Fruit fly (Drosophila melanogaster) whole organism, prepupa: ENCODE measurements around the gene CG4565.

Experiments
- CG32006 ChIP-seq: fragments of 200-800 bp; sonication (Bioruptor generic); optimal IDR thresholded peaks from 3 replicates; lab custom pipeline; 2017; ENCODE audit warnings: missing biosample characterization, mild to moderate bottlenecking, missing genetic modification characterization
- CG7368 ChIP-seq: fragments of 200-800 bp; sonication (Bioruptor generic); optimal IDR thresholded peaks from 3 replicates; lab custom pipeline; 2016; ENCODE audit warnings: missing biosample characterization, missing genetic modification characterization
- Eip93F ChIP-seq: fragments of 200-800 bp; sonication (Bioruptor generic); optimal IDR thresholded peaks from 2 replicates; lab custom pipeline; 2016; ENCODE audit warnings: missing biosample characterization, mild to moderate bottlenecking, missing genetic modification characterization
- Hr38 ChIP-seq: sonication (Bioruptor generic); optimal IDR thresholded peaks from 2 replicates; lab custom pipeline; 2016; ENCODE audit warnings: missing biosample characterization, missing genetic modification characterization
- Lpt ChIP-seq: fragments of 200-800 bp; sonication (Bioruptor generic); optimal IDR thresholded peaks from 3 replicates; lab custom pipeline; 2016; ENCODE audit warnings: missing biosample characterization, missing genetic modification characterization
- acj6 ChIP-seq: fragments of 200-800 bp; sonication (Bioruptor generic); optimal IDR thresholded peaks from 3 replicates; lab custom pipeline; 2016; ENCODE audit warnings: missing biosample characterization, missing genetic modification characterization
- cyc ChIP-seq: fragments of 200-800 bp; sonication (Bioruptor generic); optimal IDR thresholded peaks from 3 replicates; lab custom pipeline; 2016; ENCODE audit warnings: missing biosample characterization, missing genetic modification characterization
- salr ChIP-seq, 2 experiments: fragments of 200-800 bp; sonication (Bioruptor generic); optimal IDR thresholded peaks; 3 replicates each; lab custom pipeline; 2016 to 2018; ENCODE audit warnings: missing biosample characterization in 2 of 2, missing genetic modification characterization in 2 of 2, mild to moderate bottlenecking in 1 of 2
- topi ChIP-seq: fragments of 200-800 bp; sonication (Bioruptor generic); optimal IDR thresholded peaks from 3 replicates; lab custom pipeline; 2016; ENCODE audit warnings: missing biosample characterization, missing genetic modification characterization

DNA sequence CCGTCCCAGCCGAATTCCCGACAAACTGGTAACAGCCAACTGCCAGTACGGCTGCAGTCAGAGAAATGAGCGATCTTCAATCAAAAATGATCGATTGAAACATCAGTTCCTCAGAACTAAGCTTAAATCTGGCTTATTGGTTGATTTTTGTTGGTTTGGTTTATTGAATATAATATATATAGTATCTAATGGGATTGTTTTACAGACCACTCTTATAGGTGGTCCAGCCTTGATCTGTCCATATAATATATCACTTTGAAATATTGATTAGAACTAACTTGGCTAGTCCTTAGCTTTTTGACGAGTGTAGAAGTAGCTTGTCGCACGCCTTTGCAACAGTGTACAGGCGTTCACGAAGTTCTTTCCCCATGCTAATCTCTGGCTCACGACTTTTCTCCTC lies 10.1 kb upstream of the CG4565 start:
- TF ChIP-seq Hr38 (GFP tag; lab: Kevin White, UChicago) (no peak), CG7368 (GFP tag; lab: Kevin White, UChicago) (no peak), salr (GFP tag; optimal IDR thresholded peaks at IDR 0.05; lab: Kevin White, UChicago) (no peak), acj6 (peak; percentile 19), CG32006 (GFP tag; lab: Kevin White, UChicago) (peak; percentile 48), Eip93F (GFP tag; lab: Kevin White, UChicago) (no peak), cyc (GFP tag; lab: Kevin White, UChicago) (no peak), topi (no peak), Lpt (GFP tag; lab: Kevin White, UChicago) (no peak)
